Fruit fly (Drosophila melanogaster): Measurements from ENCODE around the gene gkt.

dm6 chr2L:3152696-3153613, 6.8 kb upstream of the gkt start:
- no peak for TF ChIP-seq Sin3A (optimal IDR thresholded peaks at IDR 0.05)
- TF ChIP-seq Myc (optimal IDR thresholded peaks at IDR 0.05), result no peak
- no peak for TF ChIP-seq psq (optimal IDR thresholded peaks at IDR 0.05)
- no peak for TF ChIP-seq insv (optimal IDR thresholded peaks at IDR 0.05)
- no peak for TF ChIP-seq h (optimal IDR thresholded peaks at IDR 0.05)

Data from Kc167 (cell line).